Worm (Caenorhabditis elegans): ENCODE measurements around the gene cng-3.

cng-3 gene

DNA sequence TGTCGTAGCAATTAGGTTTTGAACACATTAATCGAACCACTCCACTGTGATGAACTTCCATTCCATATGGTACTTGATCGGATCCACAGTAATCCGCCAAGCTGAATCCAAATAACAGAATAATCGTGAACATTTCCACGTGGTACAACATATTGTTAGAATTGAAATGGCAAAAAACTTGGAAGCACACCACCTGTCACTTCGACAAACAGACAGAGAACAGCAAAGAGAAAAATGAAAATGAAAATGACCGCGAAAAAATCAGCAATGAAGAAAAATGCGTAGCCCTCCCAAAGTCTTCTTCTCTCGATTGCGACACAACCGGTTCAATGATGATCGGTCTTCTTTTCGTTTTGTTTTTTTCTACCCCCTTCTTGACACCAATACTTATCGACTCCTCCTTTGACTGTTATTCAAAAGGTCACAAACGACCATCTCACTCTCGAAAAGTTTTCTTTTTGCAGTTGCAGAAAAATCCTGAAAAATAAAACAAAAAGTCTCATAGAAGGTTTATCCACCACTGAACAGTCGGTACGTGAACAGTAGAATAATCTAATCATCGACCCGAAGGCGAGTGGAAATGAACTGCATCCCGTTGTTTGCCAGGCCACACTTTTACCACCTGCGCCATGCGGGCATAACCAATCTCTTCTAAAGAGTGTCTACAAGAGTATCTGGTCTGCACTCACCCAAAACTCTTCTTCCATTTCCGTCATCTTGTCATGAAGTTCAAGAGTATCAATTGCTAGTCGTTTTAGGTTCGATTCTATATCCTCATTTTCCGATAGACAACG lies 3.5 kb downstream of the cng-3 start, which contains the start of gene wrt-3:
Gene wrt-3, minus strand, starts transcription at position 322 of the 794 bp plus-strand sequence.
- TF ChIP-seq nhr-129 (tag; optimal IDR thresholded peaks at IDR 0.05) (peak; percentile 51), ZK546.5 (tag; optimal IDR thresholded peaks at IDR 0.05) (no peak), lin-11 (tag; optimal IDR thresholded peaks at IDR 0.05) (no peak), nhr-6 (tag; optimal IDR thresholded peaks at IDR 0.05) (no peak), ama-1 (optimal IDR thresholded peaks at IDR 0.05) (no peak), elt-1 (tag; optimal IDR thresholded peaks at IDR 0.05) (no peak), lsy-2 (tag; optimal IDR thresholded peaks at IDR 0.05) (no peak), elt-3 (tag; optimal IDR thresholded peaks at IDR 0.05) (no peak), nhr-12 (tag; optimal IDR thresholded peaks at IDR 0.05) (no peak), ztf-1 (GFP tag; conservative IDR thresholded peaks at IDR 0.05) (no peak), dmd-4 (tag; optimal IDR thresholded peaks at IDR 0.05) (no peak), nhr-23 (tag; optimal IDR thresholded peaks at IDR 0.05) (no peak), nhr-25 (tag; optimal IDR thresholded peaks at IDR 0.05) (peak; percentile 41), Y55F3AM.14 (GFP tag; optimal IDR thresholded peaks at IDR 0.05) (peak; percentile 78), lin-13 (GFP tag; optimal IDR thresholded peaks at IDR 0.05) (no peak), snpc-4 (tag; optimal IDR thresholded peaks at IDR 0.05) (no peak), mbf-1 (tag; optimal IDR thresholded peaks at IDR 0.05) (no peak), nhr-11 (tag; optimal IDR thresholded peaks at IDR 0.05) (peak; percentile 15), blmp-1 (tag; optimal IDR thresholded peaks at IDR 0.05; ENCODE audit: insufficient read depth) (peak; percentile 44), ceh-16 (tag; optimal IDR thresholded peaks at IDR 0.05) (peak; percentile 22), F13H6.1 (tag; optimal IDR thresholded peaks at IDR 0.05) (no peak), sem-4 (tag; optimal IDR thresholded peaks at IDR 0.05) (no peak), mab-5 (tag; optimal IDR thresholded peaks at IDR 0.05) (peak; percentile 13), mdl-1 (tag; optimal IDR thresholded peaks at IDR 0.05) (no peak), zag-1 (tag; optimal IDR thresholded peaks at IDR 0.05) (no peak), crh-2 (tag; optimal IDR thresholded peaks at IDR 0.05) (peak; percentile 3), unc-55 (GFP tag; optimal IDR thresholded peaks at IDR 0.05) (no peak), alr-1 (tag; optimal IDR thresholded peaks at IDR 0.05) (no peak), fos-1 (tag; optimal IDR thresholded peaks at IDR 0.05) (peak; percentile 58), ztf-11 (tag; optimal IDR thresholded peaks at IDR 0.05) (no peak), nhr-237 (tag; optimal IDR thresholded peaks at IDR 0.05) (no peak), nhr-21 (tag; optimal IDR thresholded peaks at IDR 0.05) (peak; percentile 65), ceh-82 (tag; optimal IDR thresholded peaks at IDR 0.05) (no peak), C34F6.9 (tag; optimal IDR thresholded peaks at IDR 0.05) (peak; percentile 37), aly-2 (tag; optimal IDR thresholded peaks at IDR 0.05) (no peak), skn-1 (tag; optimal IDR thresholded peaks at IDR 0.05) (no peak), sma-9 (GFP tag; optimal IDR thresholded peaks at IDR 0.05) (peak; percentile 86), sma-9 (tag; optimal IDR thresholded peaks at IDR 0.05) (no peak), ztf-4 (tag; optimal IDR thresholded peaks at IDR 0.05) (no peak), unc-62 (GFP tag; optimal IDR thresholded peaks at IDR 0.05) (no peak), sma-3 (GFP tag; optimal IDR thresholded peaks at IDR 0.05) (peak; percentile 44)

DNA sequence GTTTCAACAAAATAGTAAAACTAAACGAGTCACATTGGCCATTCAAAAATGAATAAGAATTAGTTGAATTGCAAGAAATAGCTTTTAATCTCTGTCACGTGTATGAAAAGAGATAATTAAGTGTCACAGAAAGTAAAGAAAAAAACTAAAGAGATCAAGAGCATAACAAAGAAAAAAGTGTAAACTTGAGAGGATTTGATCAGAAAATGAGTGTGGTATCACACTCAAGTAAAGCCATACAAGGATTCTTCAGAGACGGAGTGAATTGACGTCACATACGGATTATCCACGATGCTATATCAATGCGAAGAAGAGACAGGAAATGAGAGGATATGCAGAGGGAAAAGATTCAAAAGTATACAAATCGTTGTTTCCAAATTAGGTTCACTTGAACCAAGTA lies 11.5 kb downstream of the cng-3 start:
- TF ChIP-seq sma-9 (GFP tag; optimal IDR thresholded peaks at IDR 0.05) (peak; percentile 7), sma-9 (tag; optimal IDR thresholded peaks at IDR 0.05) (no peak), nhr-25 (tag; optimal IDR thresholded peaks at IDR 0.05) (no peak)

DNA sequence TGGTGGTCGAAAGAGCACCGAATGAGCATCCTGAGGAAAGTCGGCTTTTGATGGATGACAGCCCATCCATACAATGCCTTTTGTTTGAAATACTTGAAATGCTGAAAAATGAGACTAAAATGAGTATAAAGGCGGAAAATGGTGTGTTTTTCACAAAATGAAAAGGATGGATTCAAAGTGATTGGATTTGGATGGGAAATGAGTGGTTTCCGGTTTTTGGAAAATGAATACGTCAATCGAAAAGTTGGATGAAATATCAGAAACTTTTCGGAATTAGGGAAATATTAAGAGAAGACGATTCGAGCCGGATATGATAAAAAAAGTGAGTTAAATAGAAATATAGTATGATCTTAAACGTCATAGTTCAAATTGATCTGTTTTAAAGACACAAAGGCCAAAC lies 13.4 kb downstream of the cng-3 start, which contains the start of gene F38E11.6:
Gene F38E11.6, minus strand, starts transcription at position 101 of the 400 bp plus-strand sequence.
- TF ChIP-seq elt-3 (tag; optimal IDR thresholded peaks at IDR 0.05) (no peak), gmeb-1 (tag; optimal IDR thresholded peaks at IDR 0.05) (no peak), blmp-1 (tag; optimal IDR thresholded peaks at IDR 0.05; ENCODE audit: insufficient read depth) (no peak), lsy-2 (tag; optimal IDR thresholded peaks at IDR 0.05) (no peak), unc-39 (tag; optimal IDR thresholded peaks at IDR 0.05) (no peak), nhr-77 (tag; optimal IDR thresholded peaks at IDR 0.05) (no peak), ztf-1 (GFP tag; conservative IDR thresholded peaks at IDR 0.05) (no peak), ceh-82 (tag; optimal IDR thresholded peaks at IDR 0.05) (no peak), ZK546.5 (tag; optimal IDR thresholded peaks at IDR 0.05) (no peak), unc-55 (GFP tag; optimal IDR thresholded peaks at IDR 0.05) (no peak), sem-4 (tag; optimal IDR thresholded peaks at IDR 0.05) (no peak), crh-2 (tag; optimal IDR thresholded peaks at IDR 0.05) (no peak), C34F6.9 (tag; optimal IDR thresholded peaks at IDR 0.05) (no peak), snpc-4 (tag; optimal IDR thresholded peaks at IDR 0.05) (no peak), zag-1 (tag; optimal IDR thresholded peaks at IDR 0.05) (no peak), nhr-21 (tag; optimal IDR thresholded peaks at IDR 0.05) (no peak), nhr-25 (tag; optimal IDR thresholded peaks at IDR 0.05) (no peak), Y55F3AM.14 (GFP tag; optimal IDR thresholded peaks at IDR 0.05) (no peak)
